Fruit fly (Drosophila melanogaster) whole organism, prepupa: ENCODE data around the gene SmD2.

Source experiments
- Blimp-1 ChIP-seq: fragments of 200-800 bp; sonication (Bioruptor generic); optimal IDR thresholded peaks from 3 replicates; lab custom pipeline; 2017; ENCODE audit warnings: missing biosample characterization, missing genetic modification characterization, mild to moderate bottlenecking, moderate library complexity, missing genetic modification reagents
- CG10669 ChIP-seq: fragments of 200-800 bp; sonication (Bioruptor generic); optimal IDR thresholded peaks from 3 replicates; lab custom pipeline; 2018; ENCODE audit warnings: missing biosample characterization, mild to moderate bottlenecking, missing genetic modification characterization, moderate library complexity
- CG11294 ChIP-seq: fragments of 200-800 bp; sonication (Bioruptor generic); IDR thresholded peaks from 2 replicates; pipeline ENCODE4 v1.3.6; 2022; ENCODE audit warnings: missing biosample characterization, missing genetic modification characterization
- CG11762 ChIP-seq: fragments of 200-800 bp; sonication (Bioruptor generic); optimal IDR thresholded peaks from 3 replicates; lab custom pipeline; 2016; ENCODE audit warnings: missing biosample characterization, missing genetic modification characterization; ENCODE audit not compliant: insufficient read depth
- CG15336 ChIP-seq: fragments of 200-800 bp; sonication (Bioruptor generic); IDR thresholded peaks from 2 replicates; pipeline ENCODE4 v1.3.6; 2022; ENCODE audit warnings: missing biosample characterization, missing genetic modification characterization
- CG1621 ChIP-seq: fragments of 200-800 bp; sonication (Bioruptor generic); optimal IDR thresholded peaks from 3 replicates; lab custom pipeline; 2018; ENCODE audit warnings: missing biosample characterization, mild to moderate bottlenecking, missing genetic modification characterization
- CG16779 ChIP-seq: fragments of 200-800 bp; sonication (Bioruptor generic); optimal IDR thresholded peaks from 3 replicates; lab custom pipeline; 2017; ENCODE audit warnings: missing biosample characterization, mild to moderate bottlenecking, missing genetic modification characterization
- CG31627 ChIP-seq: fragments of 200-800 bp; sonication (Bioruptor generic); optimal IDR thresholded peaks from 3 replicates; lab custom pipeline; 2016; ENCODE audit warnings: missing biosample characterization, missing genetic modification characterization
- CG32006 ChIP-seq: fragments of 200-800 bp; sonication (Bioruptor generic); optimal IDR thresholded peaks from 3 replicates; lab custom pipeline; 2017; ENCODE audit warnings: missing biosample characterization, mild to moderate bottlenecking, missing genetic modification characterization
- CG34406 ChIP-seq: fragments of 200-800 bp; sonication (Bioruptor generic); optimal IDR thresholded peaks from 3 replicates; lab custom pipeline; 2016; ENCODE audit warnings: missing biosample characterization, missing genetic modification characterization
- CG3919 ChIP-seq: fragments of 200-800 bp; sonication (Bioruptor generic); optimal IDR thresholded peaks from 3 replicates; lab custom pipeline; 2016; ENCODE audit warnings: missing biosample characterization, missing genetic modification characterization
- CG4318 ChIP-seq: fragments of 200-800 bp; sonication (Bioruptor generic); optimal IDR thresholded peaks from 3 replicates; lab custom pipeline; 2017; ENCODE audit warnings: missing biosample characterization, mild to moderate bottlenecking, missing genetic modification characterization
- CG6163 ChIP-seq: fragments of 200-800 bp; sonication (Bioruptor generic); IDR thresholded peaks from 3 replicates; pipeline ENCODE4 v1.3.6; 2022; ENCODE audit warnings: missing biosample characterization, missing genetic modification characterization
- CG6276 ChIP-seq: fragments of 200-800 bp; sonication (Bioruptor generic); optimal IDR thresholded peaks from 2 replicates; lab custom pipeline; 2017; ENCODE audit warnings: missing biosample characterization, mild to moderate bottlenecking, missing genetic modification characterization
- CG6808 ChIP-seq: fragments of 200-800 bp; sonication (Bioruptor generic); optimal IDR thresholded peaks from 3 replicates; lab custom pipeline; 2017; ENCODE audit warnings: missing biosample characterization, missing genetic modification characterization, mild to moderate bottlenecking, moderate library complexity, missing genetic modification reagents
- CG6854 ChIP-seq: fragments of 200-800 bp; sonication (Bioruptor generic); optimal IDR thresholded peaks from 2 replicates; lab custom pipeline; 2017; ENCODE audit warnings: missing biosample characterization, mild to moderate bottlenecking, missing genetic modification characterization
- CG7368 ChIP-seq: fragments of 200-800 bp; sonication (Bioruptor generic); optimal IDR thresholded peaks from 3 replicates; lab custom pipeline; 2016; ENCODE audit warnings: missing biosample characterization, missing genetic modification characterization
- CG8319 ChIP-seq: fragments of 200-800 bp; sonication (Bioruptor generic); optimal IDR thresholded peaks from 3 replicates; lab custom pipeline; 2016; ENCODE audit warnings: missing biosample characterization, missing genetic modification characterization
- CG8632 ChIP-seq: fragments of 200-800 bp; sonication (Bioruptor generic); optimal IDR thresholded peaks from 3 replicates; lab custom pipeline; 2016; ENCODE audit warnings: missing biosample characterization, missing genetic modification characterization
- CG9139 ChIP-seq: fragments of 200-800 bp; sonication (Bioruptor generic); optimal IDR thresholded peaks from 3 replicates; lab custom pipeline; 2017; ENCODE audit warnings: missing biosample characterization, mild to moderate bottlenecking, missing genetic modification characterization
- Eip78C ChIP-seq: fragments of 200-800 bp; sonication (Bioruptor generic); peaks from one replicate; lab custom pipeline; 2016; ENCODE audit warnings: missing biosample characterization, missing genetic modification characterization
- Eip93F ChIP-seq: fragments of 200-800 bp; sonication (Bioruptor generic); optimal IDR thresholded peaks from 2 replicates; lab custom pipeline; 2016; ENCODE audit warnings: missing biosample characterization, mild to moderate bottlenecking, missing genetic modification characterization
- Ets21C ChIP-seq: fragments of 200-800 bp; sonication (Bioruptor generic); optimal IDR thresholded peaks from 3 replicates; lab custom pipeline; 2016; ENCODE audit warnings: missing biosample characterization, missing genetic modification characterization
- Ets96B ChIP-seq: fragments of 200-800 bp; optimal IDR thresholded peaks from 2 replicates; lab custom pipeline; 2019; ENCODE audit warnings: missing biosample characterization, mild to moderate bottlenecking, missing genetic modification characterization, moderate library complexity
- Gug ChIP-seq: fragments of 200-800 bp; sonication (Bioruptor generic); IDR thresholded peaks from 2 replicates; pipeline ENCODE4 v1.3.6; 2022; ENCODE audit warnings: missing biosample characterization, missing genetic modification characterization
- Hr39 ChIP-seq: fragments of 200-800 bp; sonication (Bioruptor generic); optimal IDR thresholded peaks from 2 replicates; lab custom pipeline; 2016; ENCODE audit warnings: missing biosample characterization, missing genetic modification characterization
- Hr4 ChIP-seq: fragments of 200-800 bp; sonication (Bioruptor generic); optimal IDR thresholded peaks from 3 replicates; lab custom pipeline; 2016; ENCODE audit warnings: missing biosample characterization, missing genetic modification characterization
- Lpt ChIP-seq: fragments of 200-800 bp; sonication (Bioruptor generic); optimal IDR thresholded peaks from 3 replicates; lab custom pipeline; 2016; ENCODE audit warnings: missing biosample characterization, missing genetic modification characterization
- Met ChIP-seq: fragments of 200-800 bp; sonication (Bioruptor generic); optimal IDR thresholded peaks from 3 replicates; lab custom pipeline; 2016; ENCODE audit warnings: missing biosample characterization, missing genetic modification characterization
- OdsH ChIP-seq: fragments of 200-800 bp; sonication (Bioruptor generic); optimal IDR thresholded peaks from 3 replicates; lab custom pipeline; 2016; ENCODE audit warnings: missing biosample characterization, missing genetic modification characterization
- Sox15 ChIP-seq: fragments of 200-800 bp; sonication (Bioruptor generic); optimal IDR thresholded peaks from 3 replicates; lab custom pipeline; 2016; ENCODE audit warnings: missing biosample characterization, missing genetic modification characterization
- achi ChIP-seq: fragments of 200-800 bp; sonication (Bioruptor generic); optimal IDR thresholded peaks from 3 replicates; lab custom pipeline; 2016; ENCODE audit warnings: missing biosample characterization, missing genetic modification characterization
- cyc ChIP-seq: fragments of 200-800 bp; sonication (Bioruptor generic); optimal IDR thresholded peaks from 3 replicates; lab custom pipeline; 2016; ENCODE audit warnings: missing biosample characterization, missing genetic modification characterization
- dac ChIP-seq: fragments of 200-800 bp; sonication (Bioruptor generic); optimal IDR thresholded peaks from 2 replicates; lab custom pipeline; 2017; ENCODE audit warnings: missing biosample characterization, mild to moderate bottlenecking, missing genetic modification characterization
- dsx ChIP-seq: fragments of 200-800 bp; optimal IDR thresholded peaks from 3 replicates; lab custom pipeline; 2019; ENCODE audit warnings: missing biosample characterization, mild to moderate bottlenecking, missing genetic modification characterization, moderate library complexity; ENCODE audit not compliant: poor library complexity, severe bottlenecking
- eg ChIP-seq: fragments of 200-800 bp; sonication (Bioruptor generic); IDR thresholded peaks from 3 replicates; pipeline ENCODE4 v1.3.6; 2022; ENCODE audit warnings: missing biosample characterization, missing genetic modification characterization
- esn ChIP-seq: fragments of 200-800 bp; sonication (Bioruptor generic); optimal IDR thresholded peaks from 2 replicates; lab custom pipeline; 2016; ENCODE audit warnings: missing biosample characterization, mild to moderate bottlenecking, missing genetic modification characterization, moderate library complexity
- fkh ChIP-seq: fragments of 200-800 bp; sonication (Bioruptor generic); optimal IDR thresholded peaks from 3 replicates; lab custom pipeline; 2017; ENCODE audit warnings: missing biosample characterization, mild to moderate bottlenecking, missing genetic modification characterization, moderate library complexity
- net ChIP-seq: fragments of 200-800 bp; sonication (Bioruptor generic); optimal IDR thresholded peaks from 3 replicates; lab custom pipeline; 2016; ENCODE audit warnings: missing biosample characterization, missing genetic modification characterization
- pdm3 ChIP-seq: fragments of 200-800 bp; sonication (Bioruptor generic); optimal IDR thresholded peaks from 3 replicates; lab custom pipeline; 2016; ENCODE audit warnings: missing biosample characterization, missing genetic modification characterization
- salr ChIP-seq, 2 experiments: fragments of 200-800 bp; sonication (Bioruptor generic); optimal IDR thresholded peaks; 3 replicates each; lab custom pipeline; 2016 to 2018; ENCODE audit warnings: missing biosample characterization in 2 of 2, missing genetic modification characterization in 2 of 2, mild to moderate bottlenecking in 1 of 2
- spab ChIP-seq: fragments of 200-800 bp; sonication (Bioruptor generic); optimal IDR thresholded peaks from 2 replicates; lab custom pipeline; 2017; ENCODE audit warnings: missing biosample characterization, mild to moderate bottlenecking, missing genetic modification characterization, missing genetic modification reagents
- ss ChIP-seq, 2 experiments: fragments of 200-800 bp; sonication (Bioruptor generic); optimal IDR thresholded peaks; 2 replicates in 1 of 2; 3 replicates in 1 of 2; lab custom pipeline; 2017 to 2018; ENCODE audit warnings: mild to moderate bottlenecking in 2 of 2, missing biosample characterization in 2 of 2, missing genetic modification characterization in 2 of 2, moderate library complexity in 1 of 2
- svp ChIP-seq: fragments of 200-800 bp; sonication (Bioruptor generic); peaks from one replicate; lab custom pipeline; 2016; ENCODE audit warnings: missing biosample characterization, missing genetic modification characterization
- vri ChIP-seq: fragments of 200-800 bp; sonication (Bioruptor generic); optimal IDR thresholded peaks from 3 replicates; lab custom pipeline; 2016; ENCODE audit warnings: missing biosample characterization, mild to moderate bottlenecking, missing genetic modification characterization

The SmD2 gene

DNA sequence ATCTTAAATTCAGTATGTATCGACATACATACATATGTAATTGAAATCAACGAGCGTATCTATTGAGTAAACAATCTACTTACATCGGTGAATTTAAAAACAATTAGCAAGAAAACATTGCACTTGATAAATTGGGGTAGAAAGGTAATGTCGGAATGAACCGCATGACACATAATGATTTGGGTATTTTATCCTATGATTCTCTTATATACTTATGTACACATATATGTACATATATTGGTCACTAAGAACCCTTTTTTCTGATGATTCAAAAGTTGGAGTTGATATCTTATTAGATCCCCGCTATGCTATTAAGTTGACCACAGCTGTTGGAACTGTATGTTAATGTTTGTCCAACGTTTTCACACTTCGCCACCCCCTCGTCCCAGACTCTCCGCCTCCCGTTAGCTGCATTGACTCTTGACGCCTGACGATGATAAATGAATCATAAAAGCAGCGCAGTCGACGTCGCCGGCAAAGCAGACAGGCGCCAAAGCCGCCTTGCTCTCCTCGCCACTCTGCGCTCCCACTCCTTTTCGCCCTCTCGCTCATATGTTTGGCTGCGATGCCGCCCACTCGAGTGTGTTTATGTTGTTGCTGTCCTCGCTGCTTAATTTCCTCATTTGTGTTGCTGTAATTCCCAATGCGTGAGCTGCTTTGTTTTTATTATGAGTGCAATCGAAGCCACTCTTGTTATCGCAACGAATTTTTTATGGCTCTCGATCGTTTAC is 7.3 kb upstream of the SmD2 start (continued):
- TF ChIP-seq CG9139 (GFP tag; lab: Kevin White, UChicago) = no peak
- peak; percentile 27 for TF ChIP-seq CG31627
- peak in 1 of 2 experiments; percentile 5 for TF ChIP-seq ss (GFP tag; optimal IDR thresholded peaks at IDR 0.05; lab: Kevin White, UChicago)
- TF ChIP-seq CG8319 (GFP tag; lab: Kevin White, UChicago) = no peak
- TF ChIP-seq CG34406 (GFP tag; lab: Kevin White, UChicago) = peak; percentile 22
- TF ChIP-seq CG6854 (GFP tag; lab: Kevin White, UChicago) = no peak
- TF ChIP-seq CG16779 = no peak
- peak; percentile 64 for TF ChIP-seq CG6276 (GFP tag; lab: Kevin White, UChicago)
- peak; percentile 31 for TF ChIP-seq net
- peak; percentile 88 for TF ChIP-seq Eip78C (GFP tag; lab: Kevin White, UChicago)
- peak; percentile 10 for TF ChIP-seq Met (GFP tag; lab: Kevin White, UChicago)
- TF ChIP-seq Sox15 = no peak
- no peak for TF ChIP-seq CG3919 (GFP tag; lab: Kevin White, UChicago)
- no peak for TF ChIP-seq vri (GFP tag; lab: Kevin White, UChicago)
- no peak for TF ChIP-seq CG1621 (tag; lab: Kevin White, UChicago)
- TF ChIP-seq CG10669 (GFP tag; lab: Kevin White, UChicago) = peak; percentile 31
- no peak for TF ChIP-seq Blimp-1 (GFP tag; lab: Kevin White, UChicago)
- no peak for TF ChIP-seq CG7368 (GFP tag; lab: Kevin White, UChicago)
- TF ChIP-seq OdsH (GFP tag; lab: Kevin White, UChicago) = peak; percentile 57
- peak in 1 of 2 experiments; percentile 49 for TF ChIP-seq salr (GFP tag; optimal IDR thresholded peaks at IDR 0.05; lab: Kevin White, UChicago)
- TF ChIP-seq eg = peak; percentile 53; the same call in 1 of the 3 replicates
- peak; percentile 80 for TF ChIP-seq CG32006 (GFP tag; lab: Kevin White, UChicago)
- TF ChIP-seq CG4318 = peak; percentile 47
- TF ChIP-seq CG11294 (GFP tag; lab: Robert Waterston, UW) = no peak

DNA sequence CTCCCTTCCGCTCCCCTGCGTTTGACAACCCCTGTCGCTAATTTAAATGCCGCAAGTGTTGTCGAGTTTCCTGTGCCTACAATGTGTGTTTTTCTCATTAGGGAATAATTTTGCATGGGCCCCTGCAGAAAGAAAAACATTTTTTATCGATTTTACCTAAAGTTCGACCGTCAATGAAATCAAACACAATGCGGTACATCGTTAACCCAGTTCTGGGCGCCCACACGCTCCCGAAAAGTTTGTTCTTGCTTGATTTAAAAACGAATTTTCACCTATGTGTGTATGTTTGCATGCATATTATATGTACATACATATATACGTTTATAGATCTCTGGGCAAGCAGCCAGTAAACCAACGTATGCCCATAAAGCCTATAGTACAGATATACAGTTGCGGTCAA is 6.7 kb upstream of the SmD2 start:
- TF ChIP-seq CG6808 (GFP tag; lab: Kevin White, UChicago) (no peak), Blimp-1 (GFP tag; lab: Kevin White, UChicago) (no peak), CG11762 (GFP tag; lab: Kevin White, UChicago) (no peak), dac (GFP tag; lab: Kevin White, UChicago) (no peak), Lpt (no peak), CG9139 (GFP tag; lab: Kevin White, UChicago) (no peak), Hr39 (GFP tag; lab: Kevin White, UChicago) (no peak), cyc (GFP tag; lab: Kevin White, UChicago) (no peak), CG31627 (no peak), CG34406 (GFP tag; lab: Kevin White, UChicago) (no peak), pdm3 (GFP tag; lab: Kevin White, UChicago) (no peak), spab (no peak), fkh (GFP tag; lab: Kevin White, UChicago) (no peak), CG6163 (GFP tag; lab: Robert Waterston, UW) (no peak)

DNA sequence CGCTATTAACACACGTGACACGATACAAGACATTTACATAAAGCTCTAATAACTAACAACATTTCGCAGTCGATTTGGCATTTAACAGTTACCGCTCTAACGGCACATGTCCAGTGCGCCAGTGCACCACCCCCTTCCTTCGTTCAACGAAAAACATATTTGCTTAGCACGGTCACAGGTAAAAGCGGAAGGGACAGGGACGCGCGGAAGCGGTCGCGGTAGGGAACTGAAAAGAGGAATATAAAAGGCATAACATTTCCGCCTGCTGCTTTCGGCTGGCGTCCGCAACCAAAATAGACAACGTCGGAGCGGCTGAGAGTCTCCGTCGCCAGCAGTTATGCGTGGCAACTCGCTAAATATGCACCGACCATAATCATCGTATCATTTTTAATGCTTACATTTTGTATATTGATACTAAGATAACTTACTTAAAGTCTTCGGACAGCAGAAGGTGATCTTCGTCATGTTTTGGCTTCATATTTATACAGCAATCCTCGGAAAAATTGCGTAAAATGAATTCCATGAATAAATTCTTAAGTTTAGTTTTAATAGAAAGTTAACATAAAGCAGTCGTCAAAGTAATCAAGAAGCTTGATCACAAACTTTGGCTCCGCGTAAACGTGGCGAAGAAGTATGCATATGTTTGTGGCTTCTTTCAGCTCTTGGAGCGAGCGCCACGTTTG is 6.1 kb upstream of the SmD2 start:
- TF ChIP-seq svp (no peak), cyc (GFP tag; lab: Kevin White, UChicago) (no peak), CG6808 (GFP tag; lab: Kevin White, UChicago) (peak; percentile 42), Eip78C (GFP tag; lab: Kevin White, UChicago) (peak; percentile 79), Gug (0 out of 2 replicates have a peak, but pooled peaks have one; percentile 26), CG34406 (GFP tag; lab: Kevin White, UChicago) (no peak), achi (peak; percentile 39), OdsH (GFP tag; lab: Kevin White, UChicago) (peak; percentile 52), Hr4 (GFP tag; lab: Kevin White, UChicago) (peak; percentile 76), esn (GFP tag; lab: Kevin White, UChicago) (peak; percentile 31), eg (peak; percentile 52; the same call in 2 of the 3 replicates), dsx (GFP tag; lab: Kevin White, UChicago) (peak; percentile 13), CG8632 (GFP tag; lab: Kevin White, UChicago) (no peak), Ets96B (tag; lab: Kevin White, UChicago) (peak; percentile 17), CG15336 (GFP tag; lab: Robert Waterston, UW) (peak; percentile 73), pdm3 (GFP tag; lab: Kevin White, UChicago) (peak; percentile 47), Ets21C (GFP tag; lab: Kevin White, UChicago) (no peak), CG3919 (GFP tag; lab: Kevin White, UChicago) (peak; percentile 24), Eip93F (GFP tag; lab: Kevin White, UChicago) (no peak), CG9139 (GFP tag; lab: Kevin White, UChicago) (no peak)
